Worm (Caenorhabditis elegans) whole organism, L4/young adult: ENCODE data around the gene spe-26.
A peak's percentile ranks its signal among the peaks of the same experiment; 100 is the strongest.

ENCODE experiments used
- W03F9.2 ChIP-seq: fragments of 150-350 bp; optimal IDR thresholded peaks from 2 replicates; lab custom pipeline; 2014; ENCODE audit warnings: missing biosample characterization, missing genetic modification characterization
- dao-5 ChIP-seq: sonication (generic microtip); optimal IDR thresholded peaks from 2 replicates; lab custom pipeline; 2016; ENCODE audit warnings: missing genotype, missing genetic modification characterization, moderate library complexity, missing compliant biosample characterization
- him-1 ChIP-seq: sonication (generic microtip); optimal IDR thresholded peaks from 2 replicates; lab custom pipeline; 2016; ENCODE audit warnings: missing genotype, missing genetic modification reagents, missing genetic modification characterization, missing compliant biosample characterization

The spe-26 gene

DNA sequence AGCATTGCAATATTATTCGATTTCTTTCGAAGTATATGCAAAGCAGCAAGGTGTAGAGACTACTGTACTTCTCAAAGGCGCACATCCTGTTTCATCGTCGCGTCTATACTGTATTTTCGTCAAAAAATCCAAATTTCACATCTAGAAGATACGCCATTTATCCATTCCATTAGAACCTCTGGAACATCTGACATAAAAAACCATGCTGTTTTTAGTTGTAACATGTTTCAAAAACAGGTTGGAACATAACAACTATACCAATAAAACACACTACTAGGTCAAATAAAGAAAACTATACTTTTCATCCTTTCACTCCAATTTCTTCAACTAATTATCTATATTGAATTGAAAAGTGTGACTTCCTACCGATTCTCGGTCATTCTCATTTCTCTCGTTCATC is 31.4 kb downstream of the spe-26 start, which contains the start of gene ugt-59:
Gene ugt-59, plus strand, starts transcription at position 301 of the 400 bp plus-strand sequence.
- TF ChIP-seq W03F9.2 (tag; lab: Kevin White, UChicago): no peak
- no peak for TF ChIP-seq him-1 (tag; lab: Kevin White, UChicago)
- TF ChIP-seq dao-5 (tag; lab: Kevin White, UChicago): no peak

DNA sequence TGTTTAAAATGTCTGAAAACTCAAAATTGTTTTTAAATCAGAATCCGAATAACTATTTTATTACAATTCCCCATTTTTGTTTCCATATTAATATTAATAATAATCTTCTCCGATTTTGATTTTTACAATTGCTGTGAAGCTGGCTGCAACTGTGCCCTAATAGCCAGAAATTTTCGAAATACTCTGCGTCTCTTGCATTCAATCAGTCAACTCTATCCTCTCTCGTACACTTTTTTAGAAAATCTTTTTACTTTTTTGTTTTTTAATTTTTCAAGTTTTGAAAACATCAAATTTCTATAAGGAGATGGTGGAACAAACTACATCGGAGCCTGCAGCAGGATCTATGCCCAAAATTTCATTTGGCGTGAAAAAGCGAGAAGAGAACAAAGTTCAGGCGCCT is 33.9 kb downstream of the spe-26 start, which contains the start of gene gkow-1:
Gene gkow-1, plus strand, starts transcription at position 301 of the 400 bp plus-strand sequence.
- no peak for TF ChIP-seq W03F9.2 (tag; lab: Kevin White, UChicago)
- no peak for TF ChIP-seq dao-5 (tag; lab: Kevin White, UChicago)
- TF ChIP-seq him-1 (tag; lab: Kevin White, UChicago): no peak

DNA sequence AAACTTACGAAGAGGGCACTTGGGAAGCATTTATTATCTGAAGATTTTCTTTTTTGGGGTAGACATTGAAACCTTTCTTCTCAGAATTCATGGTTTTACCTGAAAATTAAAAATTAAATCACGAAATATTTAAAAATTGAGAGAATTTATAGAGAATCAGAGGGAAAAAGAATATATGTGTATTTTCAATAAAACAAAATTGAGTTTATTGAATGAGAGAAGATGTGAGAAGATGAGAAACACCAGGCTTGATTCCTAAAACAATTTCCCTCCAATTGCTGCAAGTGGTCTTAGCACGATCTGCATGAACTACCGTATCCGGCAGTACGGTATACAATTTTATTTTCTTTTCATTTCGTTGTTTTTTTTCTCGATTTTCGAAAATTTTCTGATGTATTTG is 34.7 kb downstream of the spe-26 start, which contains the start of gene R11A8.1:
Gene R11A8.1, minus strand, starts transcription at position 101 of the 400 bp plus-strand sequence.
- TF ChIP-seq W03F9.2 (tag; lab: Kevin White, UChicago): no peak
- TF ChIP-seq him-1 (tag; lab: Kevin White, UChicago): no peak
- no peak for TF ChIP-seq dao-5 (tag; lab: Kevin White, UChicago)

DNA sequence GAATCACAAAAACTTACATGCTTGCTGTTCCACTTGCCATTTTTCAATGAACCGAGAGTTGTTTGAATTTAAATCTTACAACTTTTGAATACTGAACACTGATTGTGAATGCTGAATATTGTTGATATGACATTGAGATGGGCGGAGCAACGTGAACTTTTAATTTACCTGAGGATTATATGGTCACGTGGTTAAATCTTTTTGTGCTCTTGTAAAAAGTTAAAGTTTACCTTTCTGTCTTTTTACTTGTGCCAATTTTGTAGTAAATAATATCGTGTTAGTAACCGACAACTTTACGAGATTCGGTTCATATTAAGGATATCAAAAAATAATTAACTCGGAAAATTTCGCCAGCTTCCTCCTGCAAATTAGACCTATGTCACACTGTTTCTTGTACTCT is 39.5 kb downstream of the spe-26 start, which contains the start of gene Y43C5B.2:
Gene Y43C5B.2, minus strand, starts transcription at position 101 of the 400 bp plus-strand sequence.
- TF ChIP-seq him-1 (tag; lab: Kevin White, UChicago) (no peak), W03F9.2 (tag; lab: Kevin White, UChicago) (no peak), dao-5 (tag; lab: Kevin White, UChicago) (no peak)

DNA sequence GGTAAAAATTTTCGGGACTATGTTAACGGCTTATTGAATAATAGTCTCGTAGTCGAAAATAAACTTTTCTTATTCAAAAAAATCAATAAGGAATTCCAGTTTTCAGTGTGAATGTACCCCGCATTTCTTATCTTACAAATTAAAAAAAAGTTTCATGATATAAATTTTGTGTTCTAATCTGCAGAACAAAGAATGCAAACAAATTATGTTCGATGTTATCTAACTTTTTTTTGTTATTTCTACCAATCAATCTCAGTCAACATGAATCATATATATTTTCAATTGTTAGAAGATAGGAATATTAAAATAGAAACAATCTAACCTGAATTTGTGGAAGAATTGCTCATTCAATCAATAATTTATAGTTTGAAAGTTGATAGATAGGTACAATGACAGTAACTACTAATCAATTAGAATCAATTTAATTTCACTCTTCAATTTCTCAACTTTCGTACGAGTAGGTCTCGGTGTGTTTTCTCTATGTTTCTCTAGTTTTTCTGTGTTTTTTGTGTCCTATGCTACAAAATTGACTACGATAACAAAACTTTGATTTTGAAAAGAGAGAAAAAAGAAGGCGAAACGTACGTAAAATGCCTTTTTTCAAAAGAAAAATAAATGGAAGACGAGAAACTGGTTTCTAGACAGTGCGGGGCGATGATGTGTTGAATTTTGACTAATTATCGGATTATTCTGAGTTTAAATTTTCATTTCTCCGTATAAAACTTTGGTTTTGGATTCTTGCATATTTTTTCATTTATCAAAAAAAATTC is 41.7 kb downstream of the spe-26 start, which contains the start of the genes unc-43 and Y43C5B.3:
Gene unc-43, minus strand, starts transcription at position 347 of the 770 bp plus-strand sequence.
Gene Y43C5B.3, plus strand, starts transcription at position 720 of the 770 bp plus-strand sequence.
- TF ChIP-seq dao-5 (tag; lab: Kevin White, UChicago) (no peak), him-1 (tag; lab: Kevin White, UChicago) (no peak), W03F9.2 (tag; lab: Kevin White, UChicago) (no peak)

DNA sequence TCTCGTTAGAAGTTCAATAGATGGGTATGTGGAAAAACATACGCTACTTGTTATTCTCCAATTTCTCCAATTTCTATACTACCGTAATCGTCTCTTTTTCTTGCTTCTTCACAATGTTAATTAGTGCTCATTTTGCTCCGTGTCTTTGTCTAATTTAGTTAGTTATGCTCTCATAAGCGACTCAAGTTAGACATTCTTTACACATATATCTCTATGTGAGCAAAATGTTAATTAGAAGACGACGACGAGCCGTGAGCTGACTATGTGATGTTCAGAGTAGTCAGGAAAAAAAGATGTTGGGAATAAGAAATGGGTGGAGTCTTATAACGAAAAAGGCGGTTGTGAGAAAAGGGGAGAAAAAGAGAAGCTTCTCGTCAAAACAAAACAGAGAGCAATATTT is 44.2 kb downstream of the spe-26 start:
- TF ChIP-seq him-1 (tag; lab: Kevin White, UChicago) (no peak), dao-5 (tag; lab: Kevin White, UChicago) (no peak), W03F9.2 (tag; lab: Kevin White, UChicago) (no peak)

DNA sequence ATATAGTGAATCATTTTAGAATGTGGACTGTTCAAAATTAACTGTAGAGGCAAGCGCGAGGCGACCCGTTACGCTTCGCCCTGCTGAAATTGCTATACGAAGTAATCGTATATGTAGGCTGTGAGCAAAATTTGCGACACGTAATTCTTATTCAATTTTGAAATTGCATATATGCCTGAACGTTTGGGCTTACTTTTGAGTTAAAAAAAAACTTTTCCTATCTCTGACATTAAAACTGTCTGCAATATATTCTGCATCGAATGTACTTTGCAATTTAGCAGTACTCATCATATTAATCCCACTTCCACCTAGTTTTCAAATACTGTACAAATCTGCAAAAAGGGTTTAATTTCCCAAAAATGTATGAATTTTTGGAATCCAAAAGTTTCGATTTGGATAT is 44.8 kb downstream of the spe-26 start:
- no peak for TF ChIP-seq dao-5 (tag; lab: Kevin White, UChicago)
- no peak for TF ChIP-seq him-1 (tag; lab: Kevin White, UChicago)
- TF ChIP-seq W03F9.2 (tag; lab: Kevin White, UChicago): no peak

DNA sequence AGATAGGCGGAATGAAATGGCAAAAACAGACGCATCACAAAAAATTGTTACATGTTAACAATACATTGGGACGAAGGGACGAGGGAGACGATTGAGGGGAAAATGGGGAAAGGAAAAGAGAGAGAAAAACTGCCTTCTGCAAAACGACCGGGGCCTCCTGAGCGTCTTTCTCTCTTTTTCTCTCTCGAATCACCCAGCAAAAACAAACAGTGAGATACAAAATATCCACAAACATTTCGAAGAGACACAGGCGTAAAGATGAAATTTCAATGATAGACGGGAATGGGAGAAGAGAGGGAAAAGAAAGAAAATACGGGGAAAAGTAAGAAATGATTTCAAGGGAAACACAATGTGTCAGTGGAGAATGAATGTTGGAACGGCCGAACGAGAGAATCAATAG is 45.7 kb downstream of the spe-26 start:
- TF ChIP-seq W03F9.2 (tag; lab: Kevin White, UChicago) (peak; percentile 7), dao-5 (tag; lab: Kevin White, UChicago) (no peak), him-1 (tag; lab: Kevin White, UChicago) (peak; percentile 32)

DNA sequence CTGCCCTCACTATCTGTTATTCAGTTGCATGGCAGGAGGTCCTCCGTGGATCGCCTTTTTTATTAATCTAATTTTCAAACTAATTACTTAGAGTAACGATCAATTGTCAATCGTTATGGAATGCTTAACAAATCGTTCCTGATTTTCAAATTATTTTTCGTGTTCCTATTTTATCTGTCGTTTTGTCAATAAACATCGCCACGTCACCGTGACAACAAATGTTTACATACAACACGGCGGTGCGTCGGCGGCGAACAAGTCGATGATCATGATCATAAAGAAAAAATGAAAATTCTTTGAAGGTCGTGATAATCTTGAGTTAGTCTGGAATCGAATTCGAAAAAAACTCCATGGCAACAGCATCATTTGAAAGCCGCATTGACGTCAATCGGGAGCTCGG is 46.2 kb downstream of the spe-26 start:
- no peak for TF ChIP-seq him-1 (tag; lab: Kevin White, UChicago)
- TF ChIP-seq dao-5 (tag; lab: Kevin White, UChicago): no peak
- no peak for TF ChIP-seq W03F9.2 (tag; lab: Kevin White, UChicago)

DNA sequence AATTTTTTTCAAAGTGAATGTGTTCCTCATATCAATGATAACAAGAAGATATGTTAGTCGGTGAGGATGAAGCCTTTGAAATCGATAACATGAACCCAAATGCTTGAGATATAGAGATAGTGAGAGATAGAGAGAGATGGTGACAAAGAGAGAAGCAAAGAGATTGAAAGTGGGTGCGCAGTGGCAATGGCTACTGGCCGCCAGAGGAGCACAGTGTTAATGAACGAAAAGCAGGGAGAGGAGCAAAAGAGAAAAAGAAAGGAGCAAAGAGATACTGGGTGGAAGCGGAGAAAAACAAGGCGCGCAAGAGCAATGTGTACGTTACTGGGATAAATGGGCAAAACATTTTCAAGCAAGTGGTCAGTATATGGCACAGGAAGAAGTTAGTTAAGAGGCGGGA is 47.1 kb downstream of the spe-26 start:
- no peak for TF ChIP-seq W03F9.2 (tag; lab: Kevin White, UChicago)
- TF ChIP-seq him-1 (tag; lab: Kevin White, UChicago): peak; percentile 1

DNA sequence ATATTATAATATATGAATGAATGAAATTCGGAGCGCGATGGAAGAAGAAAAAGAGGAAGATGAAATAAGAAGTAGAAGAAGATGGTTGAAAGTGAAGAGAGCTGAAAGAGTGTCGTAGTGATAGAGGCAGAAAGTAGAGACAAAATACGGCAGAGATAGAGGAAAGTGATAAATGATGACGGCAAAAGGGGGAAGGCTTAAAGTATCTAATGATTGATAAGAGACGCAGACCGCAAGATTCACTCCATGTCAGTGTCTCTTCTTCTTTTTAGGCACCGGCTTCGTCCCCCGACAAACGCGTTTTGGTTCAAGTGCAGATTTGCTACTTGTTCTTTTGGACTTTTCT is 49.4 kb downstream of the spe-26 start:
- peak; percentile 27 for TF ChIP-seq W03F9.2 (tag; lab: Kevin White, UChicago)
- no peak for TF ChIP-seq dao-5 (tag; lab: Kevin White, UChicago)

DNA sequence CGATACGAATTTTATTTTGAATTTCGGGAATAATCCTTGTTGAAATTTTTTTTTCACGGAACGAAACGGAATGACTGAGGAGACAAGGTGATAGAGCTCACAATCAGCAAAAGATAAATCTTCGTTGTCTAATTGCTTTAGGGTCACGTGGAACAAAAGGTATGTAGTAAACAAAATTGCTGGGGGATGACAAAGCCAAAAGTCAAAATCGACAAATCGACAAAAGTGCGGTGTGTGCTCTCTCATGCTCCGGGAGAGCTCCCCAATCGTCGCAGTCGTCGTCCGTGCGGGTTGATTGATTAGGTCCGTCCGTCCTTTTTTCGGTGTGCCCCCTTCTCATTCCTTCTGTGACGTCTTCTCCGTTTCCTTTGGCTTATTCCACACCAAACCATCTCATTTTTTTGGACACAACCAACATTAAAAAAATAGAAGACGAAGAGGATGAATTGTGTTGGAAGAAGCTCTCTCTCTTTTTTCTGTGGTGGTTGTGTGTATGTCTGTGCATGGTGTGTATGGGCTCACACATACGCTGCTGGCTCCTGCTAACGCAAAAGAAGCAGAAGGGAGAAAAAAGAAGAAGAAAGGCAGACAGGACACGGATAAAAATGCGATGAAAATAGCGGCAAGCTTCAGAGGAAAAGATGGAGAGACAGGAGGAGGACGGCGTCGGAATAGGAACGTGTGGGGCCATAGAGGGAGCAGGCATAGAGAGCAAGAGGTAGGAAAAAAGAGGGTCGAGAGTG is 49.9 kb downstream of the spe-26 start:
- TF ChIP-seq him-1 (tag; lab: Kevin White, UChicago): peak; percentile 9
- TF ChIP-seq dao-5 (tag; lab: Kevin White, UChicago): no peak

DNA sequence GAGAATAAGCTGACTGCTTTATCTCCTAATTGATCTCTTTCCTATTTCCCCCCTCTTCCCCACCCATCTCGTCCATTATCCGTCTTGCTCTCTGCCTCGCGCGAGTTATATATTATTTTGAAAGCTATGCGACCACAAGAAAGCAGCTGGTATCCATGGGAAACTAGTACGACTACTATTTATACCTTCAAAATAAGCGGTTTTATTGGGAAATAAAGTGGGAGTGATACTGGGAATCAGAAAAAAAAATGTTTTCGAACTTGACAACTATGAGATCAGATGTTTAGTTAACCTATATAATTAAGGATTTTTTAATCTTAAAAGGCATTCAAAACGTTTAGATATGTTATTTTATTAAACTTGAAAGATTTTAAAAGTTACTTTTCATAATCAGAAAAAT is 52.0 kb downstream of the spe-26 start:
- TF ChIP-seq dao-5 (tag; lab: Kevin White, UChicago) (no peak), him-1 (tag; lab: Kevin White, UChicago) (no peak), W03F9.2 (tag; lab: Kevin White, UChicago) (no peak)
